Worm (Caenorhabditis elegans): Measurements from ENCODE around the gene pgl-1.

- TF ChIP-seq egl-27 (tag; optimal IDR thresholded peaks at IDR 0.05) (no peak), nhr-47 (tag; optimal IDR thresholded peaks at IDR 0.05) (no peak), mep-1 (tag; optimal IDR thresholded peaks at IDR 0.05) (no peak), sup-37 (GFP tag; optimal IDR thresholded peaks at IDR 0.05) (no peak), ztf-4 (tag; optimal IDR thresholded peaks at IDR 0.05) (no peak), aly-2 (tag; optimal IDR thresholded peaks at IDR 0.05) (no peak), fos-1 (tag; optimal IDR thresholded peaks at IDR 0.05) (no peak), zag-1 (tag; optimal IDR thresholded peaks at IDR 0.05) (no peak), skn-1 (tag; optimal IDR thresholded peaks at IDR 0.05) (no peak)
Observed at ce11 chrIV:6957341-6957740, 19.8 kb downstream of the pgl-1 start, which contains the start of gene jnk-1.

Measured in whole organism, L1 larva.